Fruit fly (Drosophila melanogaster) whole organism, embryonic: ENCODE data around the gene CG17612.

ENCODE experiments used
- Bgb ChIP-seq: fragments of 200-800 bp; sonication (Bioruptor generic); IDR thresholded peaks from 2 replicates; pipeline ENCODE4 v1.3.6; 2022; ENCODE audit warnings: missing biosample characterization, missing genetic modification characterization; ENCODE audit not compliant: partially characterized antibody
- Poxn ChIP-seq: fragments of 200-800 bp; sonication (Bioruptor generic); IDR thresholded peaks from 2 replicates; pipeline ENCODE4 v1.3.6; 2022; ENCODE audit warnings: missing biosample characterization, missing genetic modification characterization
- fd96Cb ChIP-seq: fragments of 200-800 bp; sonication (Bioruptor generic); optimal IDR thresholded peaks from 2 replicates; lab custom pipeline; 2018; ENCODE audit warnings: missing biosample characterization, mild to moderate bottlenecking, missing genetic modification characterization, moderate library complexity
- nau ChIP-seq: fragments of 200-800 bp; sonication (Bioruptor generic); optimal IDR thresholded peaks from 3 replicates; lab custom pipeline; 2017; ENCODE audit warnings: missing biosample characterization, mild to moderate bottlenecking, missing genetic modification characterization, missing genetic modification reagents

- TF ChIP-seq Poxn (GFP tag; lab: Robert Waterston, UW) (no peak), fd96Cb (no peak), nau (GFP tag; lab: Kevin White, UChicago) (no peak), Bgb (GFP tag; lab: Robert Waterston, UW) (no peak)
Measured at dm6 chr2L:4355066-4355465, 27.5 kb downstream of the CG17612 start.
